Fruit fly (Drosophila melanogaster) whole organism, embryonic: ENCODE results near the gene CG15142.
A peak's percentile ranks its signal among the peaks of the same experiment; 100 is the strongest.

ENCODE experiments used
- Awh ChIP-seq: fragments of 200-800 bp; sonication (Bioruptor generic); IDR thresholded peaks from 2 replicates; pipeline ENCODE4, ENCODE4 v1.3.6; 2022; ENCODE audit warnings: missing biosample characterization, missing genetic modification characterization
- Bteb2 ChIP-seq: fragments of 200-800 bp; sonication (Bioruptor generic); optimal IDR thresholded peaks from 2 replicates; lab custom pipeline; 2016; ENCODE audit warnings: missing biosample characterization, missing genetic modification characterization
- CG10431 ChIP-seq: fragments of 200-800 bp; sonication (Bioruptor generic); optimal IDR thresholded peaks from 3 replicates; lab custom pipeline; 2018; ENCODE audit warnings: missing biosample characterization, mild to moderate bottlenecking, missing genetic modification characterization
- CG11723 ChIP-seq: fragments of 200-800 bp; sonication (Bioruptor generic); optimal IDR thresholded peaks from 2 replicates; lab custom pipeline; 2017; ENCODE audit warnings: missing biosample characterization, mild to moderate bottlenecking, missing genetic modification characterization
- CG14710 ChIP-seq: fragments of 200-800 bp; sonication (Bioruptor generic); optimal IDR thresholded peaks from 3 replicates; lab custom pipeline; 2019; ENCODE audit warnings: missing biosample characterization, mild to moderate bottlenecking, missing genetic modification characterization, moderate library complexity
- CG15269 ChIP-seq: fragments of 200-800 bp; sonication (Bioruptor generic); optimal IDR thresholded peaks from 2 replicates; lab custom pipeline; 2018; ENCODE audit warnings: missing biosample characterization, mild to moderate bottlenecking, missing genetic modification characterization, moderate library complexity
- CG15479 ChIP-seq: fragments of 200-800 bp; sonication (Bioruptor generic); optimal IDR thresholded peaks from 3 replicates; lab custom pipeline; 2019; ENCODE audit warnings: missing biosample characterization, mild to moderate bottlenecking, missing genetic modification characterization, moderate library complexity
- CG1603 ChIP-seq: fragments of 200-800 bp; sonication (Bioruptor generic); optimal IDR thresholded peaks from 2 replicates; lab custom pipeline; 2019; ENCODE audit warnings: missing biosample characterization, mild to moderate bottlenecking, missing genetic modification characterization, moderate library complexity
- CG16779 ChIP-seq: fragments of 200-800 bp; sonication (Bioruptor generic); IDR thresholded peaks from 2 replicates; pipeline ENCODE4 v1.3.6; 2022; ENCODE audit warnings: missing biosample characterization, missing genetic modification characterization
- CG18262 ChIP-seq: fragments of 200-800 bp; optimal IDR thresholded peaks from 3 replicates; lab custom pipeline; 2019; ENCODE audit warnings: missing biosample characterization, mild to moderate bottlenecking, missing genetic modification characterization, moderate library complexity
- CG2199 ChIP-seq: fragments of 200-800 bp; sonication (Bioruptor generic); IDR thresholded peaks from 3 replicates; pipeline ENCODE4 v1.3.6; 2022; ENCODE audit warnings: missing biosample characterization, missing genetic modification characterization
- CG2875 ChIP-seq: fragments of 200-800 bp; sonication (Bioruptor generic); optimal IDR thresholded peaks from 2 replicates; lab custom pipeline; 2017; ENCODE audit warnings: missing biosample characterization, mild to moderate bottlenecking, missing genetic modification characterization, missing genetic modification reagents
- CG34224 ChIP-seq: fragments of 200-800 bp; sonication (Bioruptor generic); IDR thresholded peaks from 3 replicates; pipeline ENCODE4 v1.3.6; 2022; ENCODE audit warnings: missing biosample characterization, missing genetic modification characterization; ENCODE audit not compliant: partially characterized antibody
- CG6854 ChIP-seq: fragments of 200-800 bp; sonication (Bioruptor generic); optimal IDR thresholded peaks from 3 replicates; lab custom pipeline; 2017; ENCODE audit warnings: missing biosample characterization, mild to moderate bottlenecking, missing genetic modification characterization
- CG7556 ChIP-seq: fragments of 200-800 bp; sonication (Bioruptor generic); optimal IDR thresholded peaks from 2 replicates; lab custom pipeline; 2017; ENCODE audit warnings: missing biosample characterization, mild to moderate bottlenecking, missing genetic modification characterization
- CG8944 ChIP-seq: fragments of 200-800 bp; sonication (Bioruptor generic); optimal IDR thresholded peaks from 3 replicates; lab custom pipeline; 2016; ENCODE audit warnings: missing biosample characterization, missing genetic modification characterization
- CHES-1-like ChIP-seq: fragments of 200-800 bp; sonication (Bioruptor generic); optimal IDR thresholded peaks from 2 replicates; lab custom pipeline; 2016; ENCODE audit warnings: missing biosample characterization, missing genetic modification characterization
- CrebB ChIP-seq: fragments of 200-800 bp; sonication (Bioruptor generic); optimal IDR thresholded peaks from 3 replicates; lab custom pipeline; 2018; ENCODE audit warnings: missing biosample characterization, mild to moderate bottlenecking, missing genetic modification characterization
- D19B ChIP-seq: fragments of 200-800 bp; sonication (Bioruptor generic); optimal IDR thresholded peaks from 2 replicates; lab custom pipeline; 2017; ENCODE audit warnings: missing biosample characterization, mild to moderate bottlenecking, missing genetic modification characterization
- Hr78 ChIP-seq, 2 experiments: fragments of 200-800 bp in 1 of 2; fragments of >200 bp in 1 of 2; sonication (Bioruptor generic) in 1 of 2; optimal IDR thresholded peaks; 2 replicates each; lab custom pipeline; 2017 to 2019; ENCODE audit warnings: missing biosample characterization in 2 of 2, missing genetic modification characterization in 2 of 2, mild to moderate bottlenecking in 1 of 2, moderate library complexity in 1 of 2
- Lpt ChIP-seq: fragments of >200 bp; optimal IDR thresholded peaks from 2 replicates; lab custom pipeline; 2018; ENCODE audit warnings: missing biosample characterization, missing genetic modification characterization
- Med ChIP-seq: fragments of 200-800 bp; sonication (Bioruptor generic); peaks from one replicate; lab custom pipeline; 2016; ENCODE audit warnings: missing biosample characterization, missing genetic modification characterization, mild to moderate bottlenecking, inconsistent platforms, moderate library complexity
- NfI ChIP-seq: fragments of 200-800 bp; sonication (Bioruptor generic); optimal IDR thresholded peaks from 3 replicates; lab custom pipeline; 2018; ENCODE audit warnings: missing biosample characterization, mild to moderate bottlenecking, missing genetic modification characterization, moderate library complexity
- Six4 ChIP-seq: fragments of 200-800 bp; sonication (Bioruptor generic); optimal IDR thresholded peaks from 2 replicates; lab custom pipeline; 2016; ENCODE audit warnings: missing biosample characterization, missing genetic modification characterization
- Trl ChIP-seq, 3 experiments: fragments of >200 bp in 2 of 3; fragments of 200-800 bp in 1 of 3; sonication (Bioruptor generic) in 1 of 3; optimal IDR thresholded peaks; 2 replicates in 1 of 3; 3 replicates in 2 of 3; lab custom pipeline; 2016 to 2017; ENCODE audit warnings: missing biosample characterization in 1 of 3, missing genetic modification characterization in 1 of 3
- YL-1 ChIP-seq: fragments of 200-800 bp; sonication (Bioruptor generic); optimal IDR thresholded peaks from 3 replicates; lab custom pipeline; 2017; ENCODE audit warnings: missing biosample characterization, mild to moderate bottlenecking, missing genetic modification characterization
- abd-A ChIP-seq: fragments of 200-800 bp; sonication (Bioruptor generic); optimal IDR thresholded peaks from 3 replicates; lab custom pipeline; 2019; ENCODE audit warnings: missing biosample characterization, mild to moderate bottlenecking, missing genetic modification characterization, moderate library complexity
- ap ChIP-seq: fragments of 200-800 bp; sonication (Bioruptor generic); IDR thresholded peaks from 2 replicates; pipeline ENCODE4 v1.3.6; 2022; ENCODE audit warnings: missing biosample characterization, missing genetic modification characterization
- ase ChIP-seq: fragments of 200-800 bp; sonication (Bioruptor generic); IDR thresholded peaks from 3 replicates; pipeline ENCODE4 v1.3.6; 2022; ENCODE audit warnings: missing biosample characterization, missing genetic modification characterization
- cato ChIP-seq: fragments of 200-800 bp; sonication (Bioruptor generic); optimal IDR thresholded peaks from 2 replicates; lab custom pipeline; 2016; ENCODE audit warnings: missing biosample characterization, missing genetic modification characterization, borderline replicate concordance
- cg ChIP-seq: fragments of 200-800 bp; sonication (Bioruptor generic); optimal IDR thresholded peaks from 3 replicates; lab custom pipeline; 2019; ENCODE audit warnings: missing biosample characterization, mild to moderate bottlenecking, missing genetic modification characterization, moderate library complexity
- fu2 ChIP-seq: fragments of 200-800 bp; sonication (Bioruptor generic); optimal IDR thresholded peaks from 2 replicates; lab custom pipeline; 2016; ENCODE audit warnings: missing biosample characterization, missing genetic modification characterization
- gfzf ChIP-seq: fragments of 200-800 bp; sonication (Bioruptor generic); optimal IDR thresholded peaks from 2 replicates; lab custom pipeline; 2016; ENCODE audit warnings: missing biosample characterization, mild to moderate bottlenecking, missing genetic modification characterization, moderate library complexity
- grn ChIP-seq: fragments of 200-800 bp; sonication (Bioruptor generic); optimal IDR thresholded peaks from 3 replicates; lab custom pipeline; 2017; ENCODE audit warnings: missing biosample characterization, missing genetic modification characterization
- gsb-n ChIP-seq: fragments of 200-800 bp; sonication (Bioruptor generic); optimal IDR thresholded peaks from 3 replicates; lab custom pipeline; 2018; ENCODE audit warnings: missing biosample characterization, mild to moderate bottlenecking, missing genetic modification characterization
- ham ChIP-seq: fragments of 200-800 bp; sonication (Bioruptor generic); IDR thresholded peaks from 2 replicates; pipeline ENCODE4 v1.3.6; 2022; ENCODE audit warnings: missing biosample characterization, missing genetic modification characterization
- kay ChIP-seq: fragments of 200-800 bp; sonication (Bioruptor generic); optimal IDR thresholded peaks from 2 replicates; lab custom pipeline; 2016; ENCODE audit warnings: missing biosample characterization, missing genetic modification characterization
- mld ChIP-seq: fragments of 200-800 bp; sonication (Bioruptor generic); IDR thresholded peaks from 3 replicates; pipeline ENCODE4 v1.3.6; 2022; ENCODE audit warnings: missing biosample characterization, missing genetic modification characterization; ENCODE audit not compliant: partially characterized antibody
- oc ChIP-seq: fragments of 200-800 bp; sonication (Bioruptor generic); optimal IDR thresholded peaks from 2 replicates; lab custom pipeline; 2018; ENCODE audit warnings: missing biosample characterization, mild to moderate bottlenecking, missing genetic modification characterization, moderate library complexity
- prd ChIP-seq, 3 experiments: fragments of >200 bp in 2 of 3; fragments of 200-800 bp in 1 of 3; sonication (Bioruptor generic) in 1 of 3; optimal IDR thresholded peaks in 2 of 3; IDR thresholded peaks in 1 of 3; 2 replicates in 2 of 3; 3 replicates in 1 of 3; pipeline versions ENCODE4 v1.3.6 to Lab custom; 2017 to 2022; ENCODE audit warnings: missing biosample characterization in 1 of 3, missing genetic modification characterization in 1 of 3
- row ChIP-seq: fragments of 200-800 bp; sonication (Bioruptor generic); IDR thresholded peaks from 3 replicates; pipeline ENCODE4 v1.3.6; 2022; ENCODE audit warnings: missing biosample characterization, missing genetic modification characterization
- salm ChIP-seq: fragments of 200-800 bp; sonication (Bioruptor generic); optimal IDR thresholded peaks from 2 replicates; lab custom pipeline; 2018; ENCODE audit warnings: missing biosample characterization, mild to moderate bottlenecking, missing genetic modification characterization
- seq ChIP-seq: fragments of 200-800 bp; sonication (Bioruptor generic); IDR thresholded peaks from 2 replicates; pipeline ENCODE4 v1.3.6; 2022; ENCODE audit warnings: missing biosample characterization, missing genetic modification characterization
- sqz ChIP-seq: fragments of 200-800 bp; sonication (Bioruptor generic); optimal IDR thresholded peaks from 3 replicates; lab custom pipeline; 2018; ENCODE audit warnings: missing biosample characterization, mild to moderate bottlenecking, missing genetic modification characterization
- tio ChIP-seq: fragments of 200-800 bp; sonication (Bioruptor generic); optimal IDR thresholded peaks from 2 replicates; lab custom pipeline; 2017; ENCODE audit warnings: missing biosample characterization, missing genetic modification characterization, inconsistent platforms
- z ChIP-seq: fragments of 200-800 bp; sonication (Bioruptor generic); IDR thresholded peaks from 3 replicates; pipeline ENCODE4 v1.3.6; 2022; ENCODE audit warnings: missing biosample characterization, missing genetic modification characterization
- zen ChIP-seq: fragments of 200-800 bp; sonication (Bioruptor generic); optimal IDR thresholded peaks from 3 replicates; lab custom pipeline; 2018; ENCODE audit warnings: missing biosample characterization, mild to moderate bottlenecking, missing genetic modification characterization, moderate library complexity
- zf30C ChIP-seq: fragments of 200-800 bp; sonication (Bioruptor generic); optimal IDR thresholded peaks from 3 replicates; lab custom pipeline; 2018; ENCODE audit warnings: missing biosample characterization, mild to moderate bottlenecking, missing genetic modification characterization

The CG15142 gene

DNA sequence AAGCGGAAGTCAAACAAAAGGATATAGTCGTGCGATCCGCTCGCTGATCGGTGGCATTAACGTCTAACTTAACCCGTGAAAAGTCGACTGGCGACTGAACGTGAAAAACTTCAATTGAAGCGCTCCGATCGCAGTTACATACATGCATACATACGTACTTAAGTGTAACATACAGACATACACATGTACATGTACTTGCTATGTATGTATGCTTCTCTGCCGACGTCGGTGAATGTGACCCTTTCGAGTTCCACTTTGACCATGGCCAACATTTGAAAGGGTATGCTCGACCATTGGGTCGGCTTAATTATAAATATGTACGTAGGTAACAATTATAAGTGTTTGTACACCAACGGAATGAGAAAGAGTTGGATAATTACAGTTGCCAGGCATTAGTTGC is 1.5 kb downstream of the CG15142 start, which contains the start of gene qua:
Gene qua, minus strand, starts transcription at position 101 of the 400 bp plus-strand sequence.
- TF ChIP-seq D19B (peak; percentile 33), cato (GFP tag; lab: Kevin White, UChicago) (no peak), YL-1 (GFP tag; lab: Kevin White, UChicago) (no peak), Med (GFP tag; lab: Kevin White, UChicago) (peak; percentile 16), cg (GFP tag; lab: Kevin White, UChicago) (peak; percentile 43), CG18262 (tag; lab: Kevin White, UChicago) (peak; percentile 30), kay (no peak), row (GFP tag; lab: Robert Waterston, UW) (0 out of 3 replicates have a peak, but pooled peaks have one; percentile 20), CG1603 (peak; percentile 5), Lpt (GFP tag; lab: Kevin White, UChicago) (no peak), zen (tag; lab: Kevin White, UChicago) (peak; percentile 10), CG10431 (GFP tag; lab: Kevin White, UChicago) (peak; percentile 31), CG34224 (GFP tag; lab: Robert Waterston, UW) (no peak), z (GFP tag; lab: Robert Waterston, UW) (no peak), Hr78 (GFP tag; optimal IDR thresholded peaks at IDR 0.05; lab: Kevin White, UChicago) (peak in 1 of 2 experiments; percentile 74), CG14710 (tag; lab: Kevin White, UChicago) (peak; percentile 3), prd (optimal IDR thresholded peaks at IDR 0.05; lab: Kevin White, UChicago) (no peak), prd (GFP tag; IDR thresholded peaks at IDR 0.05; lab: Robert Waterston, UW) (peak; percentile 4; the same call in 1 of the 3 replicates), CG15479 (GFP tag; lab: Kevin White, UChicago) (no peak), tio (no peak)
- TF ChIP-seq, all 482 proteins: peak for 11

DNA sequence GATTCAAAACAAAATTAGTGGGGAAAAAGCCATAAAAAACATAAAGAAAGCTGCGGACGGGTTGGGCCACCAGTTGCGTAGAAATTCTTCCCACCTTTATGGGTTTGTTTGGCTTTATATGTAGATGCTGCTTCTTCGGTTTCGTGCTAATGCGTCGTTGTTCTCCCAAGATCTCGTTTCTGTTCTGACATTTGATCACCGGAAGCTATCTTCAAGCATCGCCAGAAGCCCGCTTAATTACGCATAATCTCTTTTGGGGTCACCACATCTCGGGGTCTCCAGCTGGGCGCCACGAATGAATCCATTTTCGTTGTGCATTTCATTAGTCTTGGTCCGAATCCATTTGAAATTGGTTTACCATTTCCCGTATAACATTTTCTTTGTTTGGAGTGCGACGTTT is 2.9 kb downstream of the CG15142 start:
- no peak for TF ChIP-seq CG16779 (GFP tag; lab: Robert Waterston, UW)
- TF ChIP-seq CG15269 (tag; lab: Kevin White, UChicago): no peak
- TF ChIP-seq gsb-n (tag; lab: Kevin White, UChicago): peak; percentile 48
- TF ChIP-seq ap (GFP tag; lab: Robert Waterston, UW): no peak
- TF ChIP-seq Awh (GFP tag; lab: Robert Waterston, UW): peak; percentile 44; the same call in 1 of the 2 replicates
- no peak for TF ChIP-seq CG8944 (GFP tag; lab: Kevin White, UChicago)
- no peak for TF ChIP-seq CG2875 (GFP tag; lab: Kevin White, UChicago)
- TF ChIP-seq mld (GFP tag; lab: Robert Waterston, UW): no peak
- TF ChIP-seq CG6854 (GFP tag; lab: Kevin White, UChicago): no peak
- no peak for TF ChIP-seq gfzf
- TF ChIP-seq fu2 (GFP tag; lab: Kevin White, UChicago): no peak
- TF ChIP-seq grn (GFP tag; lab: Kevin White, UChicago): peak; percentile 37
- TF ChIP-seq oc (tag; lab: Kevin White, UChicago): peak; percentile 64
- TF ChIP-seq CG2199 (GFP tag; lab: Robert Waterston, UW): 0 out of 3 replicates have a peak, but pooled peaks have one; percentile 29
- no peak for TF ChIP-seq ase (GFP tag; lab: Robert Waterston, UW)
- TF ChIP-seq abd-A (tag; lab: Kevin White, UChicago): peak; percentile 82
- no peak for TF ChIP-seq CG7556 (GFP tag; lab: Kevin White, UChicago)
- no peak for TF ChIP-seq Trl (optimal IDR thresholded peaks at IDR 0.05; lab: Kevin White, UChicago)
- TF ChIP-seq Trl (GFP tag; optimal IDR thresholded peaks at IDR 0.05; lab: Kevin White, UChicago): no peak
- no peak for TF ChIP-seq Six4 (GFP tag; lab: Kevin White, UChicago)
- TF ChIP-seq zf30C (GFP tag; lab: Kevin White, UChicago): no peak
- peak in 1 of 2 experiments; percentile 56 for TF ChIP-seq Hr78 (GFP tag; optimal IDR thresholded peaks at IDR 0.05; lab: Kevin White, UChicago)
- TF ChIP-seq ham (GFP tag; lab: Robert Waterston, UW): no peak
- no peak for TF ChIP-seq seq (GFP tag; lab: Robert Waterston, UW)
- TF ChIP-seq NfI (GFP tag; lab: Kevin White, UChicago): no peak
- TF ChIP-seq CG11723 (GFP tag; lab: Kevin White, UChicago): no peak
- TF ChIP-seq sqz: no peak
- no peak for TF ChIP-seq CrebB (tag; lab: Kevin White, UChicago)
- no peak for TF ChIP-seq cg (GFP tag; lab: Kevin White, UChicago)
- no peak for TF ChIP-seq CHES-1-like (GFP tag; lab: Kevin White, UChicago)
- TF ChIP-seq Bteb2: no peak
- no peak for TF ChIP-seq salm (tag; lab: Kevin White, UChicago)
